Worm (Caenorhabditis elegans): ENCODE data around the gene trr-1.

ce11 chrII:11616333-11616942, 59.3 kb downstream of the trr-1 start:
- TF ChIP-seq F13H6.1 (tag; optimal IDR thresholded peaks at IDR 0.05) (no peak), unc-62 (GFP tag; optimal IDR thresholded peaks at IDR 0.05) (no peak), zag-1 (tag; optimal IDR thresholded peaks at IDR 0.05) (no peak)

Measured in whole organism, L2 larva.